Fruit fly (Drosophila melanogaster): Measurements from ENCODE around the gene comm3.

Gene comm3

dm6 chr3L:15672800-15673199 is 25.2 kb upstream of the comm3 start (continued):
- TF ChIP-seq sd (tag; optimal IDR thresholded peaks at IDR 0.05) (no peak), CG3281 (GFP tag; optimal IDR thresholded peaks at IDR 0.05) (no peak), Ada2b (GFP tag; IDR thresholded peaks at IDR 0.05) (no peak), CG30431 (GFP tag; optimal IDR thresholded peaks at IDR 0.05) (peak; percentile 25), CG17359 (tag; optimal IDR thresholded peaks at IDR 0.05) (peak; percentile 11), CG1024 (GFP tag; IDR thresholded peaks at IDR 0.05) (no peak), CHES-1-like (GFP tag; optimal IDR thresholded peaks at IDR 0.05) (no peak), bowl (GFP tag; IDR thresholded peaks at IDR 0.05) (no peak), CG13287 (GFP tag; IDR thresholded peaks at IDR 0.05; ENCODE audit: partially characterized antibody) (no peak), Dip3 (GFP tag; optimal IDR thresholded peaks at IDR 0.05) (no peak), CkIIα-i1 (GFP tag; IDR thresholded peaks at IDR 0.05) (no peak), gcm (GFP tag; optimal IDR thresholded peaks at IDR 0.05) (peak; percentile 38), cg (GFP tag; optimal IDR thresholded peaks at IDR 0.05) (no peak), dimm (GFP tag; IDR thresholded peaks at IDR 0.05) (no peak), hb (GFP tag; IDR thresholded peaks at IDR 0.05; ENCODE audit: partially characterized antibody) (no peak), bab2 (GFP tag; optimal IDR thresholded peaks at IDR 0.05) (no peak), CG7839 (tag; optimal IDR thresholded peaks at IDR 0.05) (peak; percentile 29), sima (GFP tag; optimal IDR thresholded peaks at IDR 0.05) (no peak), zfh2 (GFP tag; optimal IDR thresholded peaks at IDR 0.05) (no peak), ranshi (GFP tag; IDR thresholded peaks at IDR 0.05) (no peak), dati (GFP tag; IDR thresholded peaks at IDR 0.05) (0 out of 2 replicates have a peak, but pooled peaks have one; percentile 19), CG32772 (GFP tag; IDR thresholded peaks at IDR 0.05) (no peak), CG13296 (GFP tag; optimal IDR thresholded peaks at IDR 0.05) (no peak), prd (optimal IDR thresholded peaks at IDR 0.05) (no peak), prd (GFP tag; IDR thresholded peaks at IDR 0.05) (peak; percentile 45; the same call in 2 of the 3 replicates), CG31441 (GFP tag; IDR thresholded peaks at IDR 0.05) (peak; percentile 58), CG5953 (GFP tag; IDR thresholded peaks at IDR 0.05) (no peak), CG11456 (GFP tag; IDR thresholded peaks at IDR 0.05) (no peak), CG14014 (GFP tag; IDR thresholded peaks at IDR 0.05) (no peak), Tbp (GFP tag; optimal IDR thresholded peaks at IDR 0.05) (no peak), Six4 (GFP tag; optimal IDR thresholded peaks at IDR 0.05) (no peak), Taf1 (GFP tag; IDR thresholded peaks at IDR 0.05) (no peak), CG33213 (GFP tag; optimal IDR thresholded peaks at IDR 0.05) (no peak), CG4328 (GFP tag; optimal IDR thresholded peaks at IDR 0.05) (no peak), CG11560 (tag; IDR thresholded peaks at IDR 0.05) (no peak), CG17186 (GFP tag; optimal IDR thresholded peaks at IDR 0.05) (no peak), croc (GFP tag; conservative IDR thresholded peaks at IDR 0.05) (no peak), ro (GFP tag; IDR thresholded peaks at IDR 0.05) (no peak), jumu (GFP tag; optimal IDR thresholded peaks at IDR 0.05) (no peak), fd96Cb (tag; optimal IDR thresholded peaks at IDR 0.05) (peak; percentile 39), CG7786 (GFP tag; optimal IDR thresholded peaks at IDR 0.05) (no peak), CG2120 (GFP tag; optimal IDR thresholded peaks at IDR 0.05) (no peak), CG15696 (tag; optimal IDR thresholded peaks at IDR 0.05) (peak; percentile 44), CG14965 (GFP tag; optimal IDR thresholded peaks at IDR 0.05; ENCODE audit: borderline replicate concordance) (no peak), CG4707 (GFP tag; optimal IDR thresholded peaks at IDR 0.05) (no peak), Mad (GFP tag; optimal IDR thresholded peaks at IDR 0.05) (no peak), CG30020 (tag; optimal IDR thresholded peaks at IDR 0.05) (no peak), pfk (GFP tag; optimal IDR thresholded peaks at IDR 0.05) (no peak), salm (tag; optimal IDR thresholded peaks at IDR 0.05) (no peak), pum (GFP tag; optimal IDR thresholded peaks at IDR 0.05) (no peak), usp (GFP tag; optimal IDR thresholded peaks at IDR 0.05) (no peak), pzg (GFP tag; optimal IDR thresholded peaks at IDR 0.05) (no peak), ab (GFP tag; optimal IDR thresholded peaks at IDR 0.05) (no peak)
